Fruit fly (Drosophila melanogaster) whole organism, prepupa: ENCODE measurements around the gene CG32669.

Experiments used
- Blimp-1 ChIP-seq: fragments of 200-800 bp; sonication (Bioruptor generic); optimal IDR thresholded peaks from 3 replicates; lab custom pipeline; 2017; ENCODE audit warnings: missing biosample characterization, missing genetic modification characterization, mild to moderate bottlenecking, moderate library complexity, missing genetic modification reagents
- CG11294 ChIP-seq: fragments of 200-800 bp; sonication (Bioruptor generic); IDR thresholded peaks from 2 replicates; pipeline ENCODE4 v1.3.6; 2022; ENCODE audit warnings: missing biosample characterization, missing genetic modification characterization
- CG11762 ChIP-seq: fragments of 200-800 bp; sonication (Bioruptor generic); optimal IDR thresholded peaks from 3 replicates; lab custom pipeline; 2016; ENCODE audit warnings: missing biosample characterization, missing genetic modification characterization; ENCODE audit not compliant: insufficient read depth
- CG1621 ChIP-seq: fragments of 200-800 bp; sonication (Bioruptor generic); optimal IDR thresholded peaks from 3 replicates; lab custom pipeline; 2018; ENCODE audit warnings: missing biosample characterization, mild to moderate bottlenecking, missing genetic modification characterization
- CG16779 ChIP-seq: fragments of 200-800 bp; sonication (Bioruptor generic); optimal IDR thresholded peaks from 3 replicates; lab custom pipeline; 2017; ENCODE audit warnings: missing biosample characterization, mild to moderate bottlenecking, missing genetic modification characterization
- CG32006 ChIP-seq: fragments of 200-800 bp; sonication (Bioruptor generic); optimal IDR thresholded peaks from 3 replicates; lab custom pipeline; 2017; ENCODE audit warnings: missing biosample characterization, mild to moderate bottlenecking, missing genetic modification characterization
- CG34406 ChIP-seq: fragments of 200-800 bp; sonication (Bioruptor generic); optimal IDR thresholded peaks from 3 replicates; lab custom pipeline; 2016; ENCODE audit warnings: missing biosample characterization, missing genetic modification characterization
- CG3919 ChIP-seq: fragments of 200-800 bp; sonication (Bioruptor generic); optimal IDR thresholded peaks from 3 replicates; lab custom pipeline; 2016; ENCODE audit warnings: missing biosample characterization, missing genetic modification characterization
- CG6163 ChIP-seq: fragments of 200-800 bp; sonication (Bioruptor generic); IDR thresholded peaks from 3 replicates; pipeline ENCODE4 v1.3.6; 2022; ENCODE audit warnings: missing biosample characterization, missing genetic modification characterization
- CG6276 ChIP-seq: fragments of 200-800 bp; sonication (Bioruptor generic); optimal IDR thresholded peaks from 2 replicates; lab custom pipeline; 2017; ENCODE audit warnings: missing biosample characterization, mild to moderate bottlenecking, missing genetic modification characterization
- CG6808 ChIP-seq: fragments of 200-800 bp; sonication (Bioruptor generic); optimal IDR thresholded peaks from 3 replicates; lab custom pipeline; 2017; ENCODE audit warnings: missing biosample characterization, missing genetic modification characterization, mild to moderate bottlenecking, moderate library complexity, missing genetic modification reagents
- CG7368 ChIP-seq: fragments of 200-800 bp; sonication (Bioruptor generic); optimal IDR thresholded peaks from 3 replicates; lab custom pipeline; 2016; ENCODE audit warnings: missing biosample characterization, missing genetic modification characterization
- CG8119 ChIP-seq: fragments of 200-800 bp; sonication (Bioruptor generic); IDR thresholded peaks from 3 replicates; pipeline ENCODE4 v1.3.6; 2022; ENCODE audit warnings: missing biosample characterization, missing genetic modification characterization
- CG8319 ChIP-seq: fragments of 200-800 bp; sonication (Bioruptor generic); optimal IDR thresholded peaks from 3 replicates; lab custom pipeline; 2016; ENCODE audit warnings: missing biosample characterization, missing genetic modification characterization
- CG9139 ChIP-seq: fragments of 200-800 bp; sonication (Bioruptor generic); optimal IDR thresholded peaks from 3 replicates; lab custom pipeline; 2017; ENCODE audit warnings: missing biosample characterization, mild to moderate bottlenecking, missing genetic modification characterization
- Eip75B ChIP-seq: fragments of 200-800 bp; sonication (Bioruptor generic); optimal IDR thresholded peaks from 3 replicates; lab custom pipeline; 2016; ENCODE audit warnings: missing biosample characterization, missing genetic modification characterization
- Eip78C ChIP-seq: fragments of 200-800 bp; sonication (Bioruptor generic); peaks from one replicate; lab custom pipeline; 2016; ENCODE audit warnings: missing biosample characterization, missing genetic modification characterization
- Eip93F ChIP-seq: fragments of 200-800 bp; sonication (Bioruptor generic); optimal IDR thresholded peaks from 2 replicates; lab custom pipeline; 2016; ENCODE audit warnings: missing biosample characterization, mild to moderate bottlenecking, missing genetic modification characterization
- Ets21C ChIP-seq: fragments of 200-800 bp; sonication (Bioruptor generic); optimal IDR thresholded peaks from 3 replicates; lab custom pipeline; 2016; ENCODE audit warnings: missing biosample characterization, missing genetic modification characterization
- Gug ChIP-seq: fragments of 200-800 bp; sonication (Bioruptor generic); IDR thresholded peaks from 2 replicates; pipeline ENCODE4 v1.3.6; 2022; ENCODE audit warnings: missing biosample characterization, missing genetic modification characterization
- Lpt ChIP-seq: fragments of 200-800 bp; sonication (Bioruptor generic); optimal IDR thresholded peaks from 3 replicates; lab custom pipeline; 2016; ENCODE audit warnings: missing biosample characterization, missing genetic modification characterization
- OdsH ChIP-seq: fragments of 200-800 bp; sonication (Bioruptor generic); optimal IDR thresholded peaks from 3 replicates; lab custom pipeline; 2016; ENCODE audit warnings: missing biosample characterization, missing genetic modification characterization
- Smox ChIP-seq: fragments of 200-800 bp; sonication (Bioruptor generic); optimal IDR thresholded peaks from 3 replicates; lab custom pipeline; 2016; ENCODE audit warnings: missing biosample characterization, missing genetic modification characterization
- Sox102F ChIP-seq: fragments of 200-800 bp; sonication (Bioruptor generic); optimal IDR thresholded peaks from 2 replicates; lab custom pipeline; 2016; ENCODE audit warnings: missing biosample characterization, mild to moderate bottlenecking, missing genetic modification characterization
- Sox15 ChIP-seq: fragments of 200-800 bp; sonication (Bioruptor generic); optimal IDR thresholded peaks from 3 replicates; lab custom pipeline; 2016; ENCODE audit warnings: missing biosample characterization, missing genetic modification characterization
- achi ChIP-seq: fragments of 200-800 bp; sonication (Bioruptor generic); optimal IDR thresholded peaks from 3 replicates; lab custom pipeline; 2016; ENCODE audit warnings: missing biosample characterization, missing genetic modification characterization
- acj6 ChIP-seq: fragments of 200-800 bp; sonication (Bioruptor generic); optimal IDR thresholded peaks from 3 replicates; lab custom pipeline; 2016; ENCODE audit warnings: missing biosample characterization, missing genetic modification characterization
- dac ChIP-seq: fragments of 200-800 bp; sonication (Bioruptor generic); optimal IDR thresholded peaks from 2 replicates; lab custom pipeline; 2017; ENCODE audit warnings: missing biosample characterization, mild to moderate bottlenecking, missing genetic modification characterization
- dsx ChIP-seq: fragments of 200-800 bp; optimal IDR thresholded peaks from 3 replicates; lab custom pipeline; 2019; ENCODE audit warnings: missing biosample characterization, mild to moderate bottlenecking, missing genetic modification characterization, moderate library complexity; ENCODE audit not compliant: poor library complexity, severe bottlenecking
- eg ChIP-seq: fragments of 200-800 bp; sonication (Bioruptor generic); IDR thresholded peaks from 3 replicates; pipeline ENCODE4 v1.3.6; 2022; ENCODE audit warnings: missing biosample characterization, missing genetic modification characterization
- fd59A ChIP-seq: fragments of 200-800 bp; sonication (Bioruptor generic); optimal IDR thresholded peaks from 2 replicates; lab custom pipeline; 2017; ENCODE audit warnings: missing biosample characterization, mild to moderate bottlenecking, missing genetic modification characterization, missing genetic modification reagents
- fd85E ChIP-seq: fragments of 200-800 bp; sonication (Bioruptor generic); optimal IDR thresholded peaks from 3 replicates; lab custom pipeline; 2016; ENCODE audit warnings: missing biosample characterization, missing genetic modification characterization
- lz ChIP-seq: fragments of 200-800 bp; sonication (Bioruptor generic); optimal IDR thresholded peaks from 3 replicates; lab custom pipeline; 2016; ENCODE audit warnings: missing biosample characterization, missing genetic modification characterization
- salr ChIP-seq, 2 experiments: fragments of 200-800 bp; sonication (Bioruptor generic); optimal IDR thresholded peaks; 3 replicates each; lab custom pipeline; 2016 to 2018; ENCODE audit warnings: missing biosample characterization in 2 of 2, missing genetic modification characterization in 2 of 2, mild to moderate bottlenecking in 1 of 2
- spab ChIP-seq: fragments of 200-800 bp; sonication (Bioruptor generic); optimal IDR thresholded peaks from 2 replicates; lab custom pipeline; 2017; ENCODE audit warnings: missing biosample characterization, mild to moderate bottlenecking, missing genetic modification characterization, missing genetic modification reagents
- ss ChIP-seq, 2 experiments: fragments of 200-800 bp; sonication (Bioruptor generic); optimal IDR thresholded peaks; 2 replicates in 1 of 2; 3 replicates in 1 of 2; lab custom pipeline; 2017 to 2018; ENCODE audit warnings: mild to moderate bottlenecking in 2 of 2, missing biosample characterization in 2 of 2, missing genetic modification characterization in 2 of 2, moderate library complexity in 1 of 2
- svp ChIP-seq: fragments of 200-800 bp; sonication (Bioruptor generic); peaks from one replicate; lab custom pipeline; 2016; ENCODE audit warnings: missing biosample characterization, missing genetic modification characterization

Gene CG32669

DNA sequence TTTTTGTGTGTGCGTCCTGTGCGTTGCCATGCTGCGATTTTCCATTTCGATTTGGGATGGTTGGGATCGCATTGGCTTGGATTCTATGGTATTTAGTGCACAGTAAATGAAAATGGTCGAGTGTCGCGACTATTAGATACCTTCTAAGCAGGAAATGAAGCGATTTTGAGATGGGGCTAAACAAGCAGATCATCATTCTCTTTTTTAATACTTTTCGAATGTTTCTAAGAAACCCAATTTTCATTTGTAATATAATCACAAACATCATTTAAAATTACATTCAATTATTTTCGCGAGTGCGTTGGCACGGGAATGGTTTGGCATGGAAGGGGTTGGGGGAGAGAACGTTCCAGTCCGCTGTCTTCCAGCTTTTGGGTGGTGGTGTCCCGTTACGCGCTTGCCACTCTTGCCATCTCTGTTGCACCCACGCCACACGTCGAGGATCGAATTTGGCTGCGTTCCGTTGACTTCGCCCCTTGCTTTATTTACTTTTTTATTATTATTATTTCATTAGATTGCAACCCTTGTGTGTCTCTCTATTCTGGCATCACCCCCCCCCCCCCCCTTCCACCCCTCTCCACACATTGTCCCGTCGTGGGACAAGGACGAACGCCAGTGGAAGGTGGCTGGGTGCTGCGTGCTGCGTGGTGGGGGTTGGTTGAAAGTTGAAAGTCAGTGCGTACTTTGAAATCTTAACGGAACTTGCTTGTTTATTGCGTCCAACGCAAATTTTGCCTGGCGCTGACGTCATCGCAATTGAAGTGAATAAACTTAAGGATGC is 19.3 kb downstream of the CG32669 start:
- TF ChIP-seq CG7368 (no peak), CG8119 (GFP tag; lab: Robert Waterston, UW) (no peak), fd85E (no peak), fd59A (GFP tag; lab: Kevin White, UChicago) (no peak), Smox (GFP tag; lab: Kevin White, UChicago) (no peak), Lpt (no peak), CG6808 (GFP tag; lab: Kevin White, UChicago) (no peak), acj6 (GFP tag; lab: Kevin White, UChicago) (no peak), Eip78C (no peak), achi (GFP tag; lab: Kevin White, UChicago) (no peak), spab (no peak), lz (GFP tag; lab: Kevin White, UChicago) (no peak), Sox102F (GFP tag; lab: Kevin White, UChicago) (no peak), svp (no peak), CG11294 (GFP tag; lab: Robert Waterston, UW) (no peak), CG16779 (tag; lab: Kevin White, UChicago) (no peak), CG6163 (GFP tag; lab: Robert Waterston, UW) (no peak), dac (GFP tag; lab: Kevin White, UChicago) (no peak), dsx (GFP tag; lab: Kevin White, UChicago) (no peak), salr (GFP tag; optimal IDR thresholded peaks at IDR 0.05; lab: Kevin White, UChicago) (no peak)

DNA sequence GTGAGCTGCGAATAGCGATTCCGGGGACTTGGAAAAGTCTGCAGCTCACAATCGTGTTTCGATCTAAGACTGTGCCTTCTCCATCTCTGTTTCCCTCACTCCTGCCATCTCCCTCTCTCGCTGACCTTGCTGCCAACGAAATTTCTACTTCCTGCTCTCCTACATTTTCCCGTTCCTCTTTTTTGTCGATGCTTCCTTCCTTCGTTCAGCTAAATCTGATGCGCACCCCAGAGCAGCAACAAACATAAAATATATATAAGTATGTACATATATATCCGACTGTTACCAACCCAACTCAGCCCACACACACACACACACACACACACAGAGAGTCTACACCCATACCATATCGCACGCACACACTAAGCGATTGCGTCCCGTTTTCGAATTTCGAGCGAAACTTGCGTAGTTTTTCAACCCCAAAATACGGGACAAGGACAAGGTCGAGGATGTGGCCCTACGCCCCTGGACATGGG is 20.6 kb downstream of the CG32669 start, which contains the start of gene Imp:
Gene Imp (minus strand): TSS at position 51 of the 476 bp plus-strand sequence.
- TF ChIP-seq eg (GFP tag; lab: Robert Waterston, UW), result no peak
- no peak for TF ChIP-seq fd59A (GFP tag; lab: Kevin White, UChicago)
- no peak for TF ChIP-seq CG9139
- no peak for TF ChIP-seq CG11294 (GFP tag; lab: Robert Waterston, UW)
- no peak for TF ChIP-seq CG3919 (GFP tag; lab: Kevin White, UChicago)
- no peak for TF ChIP-seq CG32006
- no peak for TF ChIP-seq Blimp-1
- TF ChIP-seq fd85E, result no peak
- no peak for TF ChIP-seq Eip93F (GFP tag; lab: Kevin White, UChicago)
- TF ChIP-seq Eip75B (GFP tag; lab: Kevin White, UChicago), result no peak

DNA sequence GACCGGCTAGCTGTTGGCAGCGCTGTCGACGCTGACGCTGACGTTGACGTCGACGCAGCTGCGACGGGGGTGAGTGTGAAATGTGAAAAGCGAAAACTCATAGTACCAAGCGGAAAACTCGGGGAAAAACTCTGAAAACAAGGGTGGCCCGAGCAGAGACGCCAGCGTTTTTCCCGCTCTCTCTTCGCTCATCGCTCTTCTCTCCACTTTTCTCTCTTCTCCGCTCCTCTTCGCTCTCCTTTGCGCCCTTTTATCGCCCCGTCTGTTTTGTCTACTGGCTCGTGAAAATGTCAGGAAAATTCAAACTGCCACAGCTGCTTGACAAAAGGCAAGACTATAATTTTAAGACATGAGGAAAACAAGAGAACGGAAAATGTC is 21.5 kb downstream of the CG32669 start:
- TF ChIP-seq CG8319 (GFP tag; lab: Kevin White, UChicago) (no peak), ss (GFP tag; optimal IDR thresholded peaks at IDR 0.05; lab: Kevin White, UChicago) (no peak), Sox15 (GFP tag; lab: Kevin White, UChicago) (no peak), Ets21C (no peak), achi (GFP tag; lab: Kevin White, UChicago) (no peak), CG3919 (GFP tag; lab: Kevin White, UChicago) (no peak), acj6 (GFP tag; lab: Kevin White, UChicago) (no peak), Gug (GFP tag; lab: Robert Waterston, UW) (no peak), CG6276 (GFP tag; lab: Kevin White, UChicago) (no peak), CG34406 (GFP tag; lab: Kevin White, UChicago) (no peak), Eip78C (no peak), CG11294 (GFP tag; lab: Robert Waterston, UW) (no peak), OdsH (no peak), CG1621 (tag; lab: Kevin White, UChicago) (no peak), Sox102F (GFP tag; lab: Kevin White, UChicago) (no peak), CG11762 (GFP tag; lab: Kevin White, UChicago) (no peak)
